Worm (Caenorhabditis elegans) whole organism, L1 larva: ENCODE data around the gene Y73B6BL.14.

Source experiments
- C16A3.4 ChIP-seq: fragments of 150-350 bp; optimal IDR thresholded peaks from 2 replicates; lab custom pipeline; 2014; ENCODE audit warnings: missing biosample characterization, missing genetic modification characterization
- C34B4.2 ChIP-seq: sonication (generic microtip); optimal IDR thresholded peaks from 2 replicates; lab custom pipeline; 2017; ENCODE audit warnings: mild to moderate bottlenecking, missing genetic modification characterization, missing compliant biosample characterization
- F16B12.6 ChIP-seq: fragments of 150-350 bp; optimal IDR thresholded peaks from 2 replicates; lab custom pipeline; 2014; ENCODE audit warnings: missing biosample characterization, missing genetic modification characterization
- Y116A8C.19 ChIP-seq: sonication (generic microtip); optimal IDR thresholded peaks from 2 replicates; lab custom pipeline; 2016; ENCODE audit warnings: missing compliant biosample characterization, missing genetic modification characterization, borderline replicate concordance
- alr-1 ChIP-seq: fragments of 200-800 bp; sonication (Bioruptor generic); optimal IDR thresholded peaks from 2 replicates; lab custom pipeline; 2018; ENCODE audit warnings: borderline replicate concordance, mild to moderate bottlenecking, missing genetic modification characterization, missing compliant biosample characterization
- aly-2 ChIP-seq: fragments of 150-350 bp; optimal IDR thresholded peaks from 2 replicates; lab custom pipeline; 2014; ENCODE audit warnings: missing biosample characterization, missing genetic modification characterization
- ama-1 ChIP-seq: fragments of 150-350 bp; optimal IDR thresholded peaks from 2 replicates; lab custom pipeline; 2014
- blmp-1 ChIP-seq: fragments of 150-350 bp; optimal IDR thresholded peaks from 2 replicates; lab custom pipeline; 2014; ENCODE audit warnings: missing biosample characterization, missing genetic modification characterization
- ceh-8 ChIP-seq: fragments of 200-800 bp; sonication (Bioruptor generic); optimal IDR thresholded peaks from 2 replicates; lab custom pipeline; 2018; ENCODE audit warnings: mild to moderate bottlenecking, missing genetic modification characterization, moderate library complexity, missing compliant biosample characterization
- ces-1 ChIP-seq: fragments of 150-350 bp; optimal IDR thresholded peaks from 2 replicates; lab custom pipeline; 2014; ENCODE audit warnings: missing biosample characterization, missing genetic modification reagents, missing genetic modification characterization
- dpl-1 ChIP-seq, 3 experiments: fragments of 150-350 bp in 2 of 3; sonication (generic microtip) in 1 of 3; optimal IDR thresholded peaks; 2 replicates each; lab custom pipeline; 2014 to 2017; ENCODE audit warnings: missing biosample characterization in 3 of 3, missing genetic modification characterization in 3 of 3, missing genetic modification reagents in 3 of 3
- efl-1 ChIP-seq, 4 experiments: fragments of 150-350 bp; optimal IDR thresholded peaks in 3 of 4; peaks in 1 of 4; 1 replicate in 1 of 4; 2 replicates in 3 of 4; lab custom pipeline; 2014; ENCODE audit warnings: missing biosample characterization in 2 of 4, missing genetic modification characterization in 2 of 4, missing genetic modification reagents in 2 of 4
- egl-13 ChIP-seq: sonication (generic microtip); optimal IDR thresholded peaks from 2 replicates; lab custom pipeline; 2016; ENCODE audit warnings: missing genotype, missing genetic modification reagents, missing genetic modification characterization, missing compliant biosample characterization
- elt-2 ChIP-seq: sonication (generic microtip); optimal IDR thresholded peaks from 2 replicates; lab custom pipeline; 2016; ENCODE audit warnings: missing genetic modification characterization, mild to moderate bottlenecking, inconsistent platforms, missing compliant biosample characterization, missing genetic modification reagents
- hlh-17 ChIP-seq: fragments of 200-800 bp; sonication (Bioruptor generic); optimal IDR thresholded peaks from 2 replicates; lab custom pipeline; 2018; ENCODE audit warnings: missing genetic modification characterization, mild to moderate bottlenecking, missing compliant biosample characterization, moderate library complexity, borderline replicate concordance
- irx-1 ChIP-seq: sonication (generic microtip); optimal IDR thresholded peaks from 2 replicates; lab custom pipeline; 2016; ENCODE audit warnings: missing genetic modification characterization, missing compliant biosample characterization
- jun-1 ChIP-seq: fragments of 150-350 bp; optimal IDR thresholded peaks from 2 replicates; lab custom pipeline; 2014; ENCODE audit warnings: missing biosample characterization, missing genetic modification reagents, missing genetic modification characterization
- lin-13 ChIP-seq: fragments of 150-350 bp; optimal IDR thresholded peaks from 2 replicates; lab custom pipeline; 2014; ENCODE audit warnings: missing biosample characterization, missing genetic modification reagents, missing genetic modification characterization
- lin-14 ChIP-seq: fragments of 200-800 bp; sonication (Bioruptor generic); optimal IDR thresholded peaks from 2 replicates; lab custom pipeline; 2018; ENCODE audit warnings: mild to moderate bottlenecking, missing genetic modification characterization, moderate library complexity, missing compliant biosample characterization
- lin-35 ChIP-seq, 2 experiments: fragments of 150-350 bp; optimal IDR thresholded peaks; 2 replicates each; lab custom pipeline; 2014; ENCODE audit warnings: missing biosample characterization in 2 of 2, missing genetic modification characterization in 2 of 2, missing genetic modification reagents in 2 of 2
- lin-39 ChIP-seq: fragments of 150-350 bp; optimal IDR thresholded peaks from 2 replicates; lab custom pipeline; 2014; ENCODE audit warnings: missing biosample characterization, missing genetic modification reagents, missing genetic modification characterization
- lsy-2 ChIP-seq, 2 experiments: fragments of 150-350 bp; optimal IDR thresholded peaks; 2 replicates each; lab custom pipeline; 2014; ENCODE audit warnings: missing biosample characterization in 2 of 2, missing genetic modification characterization in 2 of 2
- mep-1 ChIP-seq: fragments of 150-350 bp; optimal IDR thresholded peaks from 2 replicates; lab custom pipeline; 2014; ENCODE audit warnings: missing biosample characterization, missing genetic modification characterization
- nhr-11 ChIP-seq: fragments of 150-350 bp; optimal IDR thresholded peaks from 2 replicates; lab custom pipeline; 2014; ENCODE audit warnings: missing biosample characterization, missing genetic modification characterization
- nhr-20 ChIP-seq: sonication (generic microtip); optimal IDR thresholded peaks from 2 replicates; lab custom pipeline; 2016; ENCODE audit warnings: mild to moderate bottlenecking, missing genetic modification characterization, missing compliant biosample characterization
- nhr-71 ChIP-seq: sonication (generic microtip); optimal IDR thresholded peaks from 2 replicates; lab custom pipeline; 2016; ENCODE audit warnings: mild to moderate bottlenecking, missing genetic modification characterization, moderate library complexity, missing compliant biosample characterization
- nhr-76 ChIP-seq: sonication (generic microtip); optimal IDR thresholded peaks from 2 replicates; lab custom pipeline; 2017; ENCODE audit warnings: missing biosample characterization, missing genetic modification characterization
- nhr-84 ChIP-seq: sonication (generic microtip); optimal IDR thresholded peaks from 2 replicates; lab custom pipeline; 2017; ENCODE audit warnings: missing biosample characterization, missing genetic modification characterization
- nhr-85 ChIP-seq: sonication (generic microtip); peaks from one replicate; lab custom pipeline; 2016; ENCODE audit warnings: missing genetic modification characterization, inconsistent platforms, missing compliant biosample characterization
- pag-3 ChIP-seq: sonication (generic microtip); optimal IDR thresholded peaks from 2 replicates; lab custom pipeline; 2017; ENCODE audit warnings: missing genetic modification characterization, mild to moderate bottlenecking, missing compliant biosample characterization, antibody characterized with exemption, borderline replicate concordance; ENCODE audit not compliant: insufficient read depth
- pqm-1 ChIP-seq: sonication (generic microtip); optimal IDR thresholded peaks from 3 replicates; lab custom pipeline; 2017; ENCODE audit warnings: missing biosample characterization, missing genetic modification characterization
- rnt-1 ChIP-seq: sonication (generic microtip); optimal IDR thresholded peaks from 2 replicates; lab custom pipeline; 2016; ENCODE audit warnings: mild to moderate bottlenecking, missing genetic modification characterization, moderate library complexity, missing compliant biosample characterization
- skn-1 ChIP-seq: fragments of 150-350 bp; optimal IDR thresholded peaks from 2 replicates; lab custom pipeline; 2014; ENCODE audit warnings: missing biosample characterization, missing genetic modification characterization
- sox-4 ChIP-seq: sonication (generic microtip); optimal IDR thresholded peaks from 2 replicates; lab custom pipeline; 2016; ENCODE audit warnings: missing genetic modification characterization, missing compliant biosample characterization
- tbx-2 ChIP-seq: sonication (generic microtip); optimal IDR thresholded peaks from 2 replicates; lab custom pipeline; 2016; ENCODE audit warnings: missing genetic modification characterization, missing compliant biosample characterization
- tlp-1 ChIP-seq: fragments of 150-350 bp; optimal IDR thresholded peaks from 2 replicates; lab custom pipeline; 2014; ENCODE audit warnings: missing biosample characterization, missing genetic modification characterization
- unc-130 ChIP-seq: fragments of 150-350 bp; optimal IDR thresholded peaks from 2 replicates; lab custom pipeline; 2017; ENCODE audit warnings: missing biosample characterization, missing genetic modification characterization, inconsistent platforms
- unc-30 ChIP-seq: sonication (generic microtip); optimal IDR thresholded peaks from 2 replicates; lab custom pipeline; 2017; ENCODE audit warnings: missing biosample characterization, missing genetic modification characterization
- unc-86 ChIP-seq: sonication (generic microtip); optimal IDR thresholded peaks from 2 replicates; lab custom pipeline; 2016; ENCODE audit warnings: missing genetic modification characterization, missing compliant biosample characterization
- vab-15 ChIP-seq: sonication (generic microtip); optimal IDR thresholded peaks from 2 replicates; lab custom pipeline; 2017; ENCODE audit warnings: missing genotype, mild to moderate bottlenecking, missing genetic modification characterization, missing compliant biosample characterization
- zag-1 ChIP-seq: fragments of 150-350 bp; optimal IDR thresholded peaks from 2 replicates; lab custom pipeline; 2014; ENCODE audit warnings: missing biosample characterization, missing genetic modification characterization
- zip-4 ChIP-seq: fragments of 200-800 bp; sonication (Bioruptor generic); optimal IDR thresholded peaks from 2 replicates; lab custom pipeline; 2018; ENCODE audit warnings: mild to moderate bottlenecking, missing genetic modification characterization, moderate library complexity, missing compliant biosample characterization

Gene Y73B6BL.14

DNA sequence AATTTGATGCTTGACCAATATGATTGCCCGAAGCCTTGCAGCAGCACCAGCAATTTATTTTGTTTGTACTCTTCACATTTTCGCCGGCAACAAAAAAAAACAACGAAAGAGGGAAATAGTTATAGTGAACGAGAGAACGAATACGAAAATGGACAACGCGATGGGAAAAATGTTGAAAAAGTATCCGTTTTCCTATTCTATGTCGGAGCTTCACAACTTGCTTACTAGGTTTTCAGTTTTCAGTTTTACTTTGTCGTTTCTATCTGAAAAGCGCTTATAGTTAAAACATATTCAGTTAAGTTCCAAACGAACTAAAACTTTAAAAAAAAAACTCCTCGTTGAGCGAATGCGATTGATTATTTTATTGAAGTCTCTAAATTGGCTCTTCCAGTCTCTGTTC is 14.6 kb downstream of the Y73B6BL.14 start:
- no peak for TF ChIP-seq efl-1 (optimal IDR thresholded peaks at IDR 0.05; lab: Kevin White, UChicago)
- no peak for TF ChIP-seq efl-1 (GFP tag; optimal IDR thresholded peaks at IDR 0.05 in 1 of 2; lab: Kevin White, UChicago)
- no peak for TF ChIP-seq blmp-1
- no peak for TF ChIP-seq irx-1 (tag; lab: Kevin White, UChicago)
- TF ChIP-seq C16A3.4 (tag; lab: Kevin White, UChicago) = no peak
- TF ChIP-seq, all 84 proteins: peak for 0

DNA sequence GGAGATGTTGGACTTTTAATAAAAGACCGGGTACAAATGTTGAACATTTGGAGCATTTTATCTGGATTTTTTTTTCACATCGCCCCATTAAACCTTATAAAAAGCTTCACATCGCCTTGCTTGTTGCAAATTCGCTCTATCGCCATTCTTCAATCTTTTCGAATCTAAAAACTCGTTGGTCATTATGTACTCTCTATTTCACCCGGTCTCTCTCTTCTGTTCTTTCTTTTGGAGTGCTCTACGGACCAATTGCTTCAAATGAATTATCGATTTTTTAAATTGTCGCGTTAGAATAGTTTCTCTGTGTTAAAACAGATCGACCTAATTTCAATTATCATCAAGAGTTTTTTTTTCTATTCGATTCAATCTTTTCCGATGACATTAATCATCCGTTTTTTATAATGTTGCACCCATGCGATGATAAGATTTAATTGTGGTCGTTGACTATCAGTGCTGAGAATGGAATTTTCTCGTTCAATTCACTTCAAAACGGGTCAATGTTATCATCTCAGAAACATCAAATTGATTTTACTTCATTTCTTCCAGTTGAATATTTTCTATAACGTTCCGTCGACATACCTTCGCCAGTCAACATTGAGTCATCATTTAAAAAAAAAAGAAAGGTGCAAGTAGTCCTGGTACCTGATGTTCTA is 15.3 kb downstream of the Y73B6BL.14 start:
- TF ChIP-seq lin-14 (GFP tag; lab: Kevin White, UChicago) (peak; percentile 44), hlh-17 (no peak), tlp-1 (no peak), nhr-84 (no peak), mep-1 (no peak), blmp-1 (peak; percentile 21), lin-35 (GFP tag; optimal IDR thresholded peaks at IDR 0.05; lab: Kevin White, UChicago) (peak; percentile 12 to 32), efl-1 (optimal IDR thresholded peaks at IDR 0.05; lab: Kevin White, UChicago) (peak; percentile 9 to 26), efl-1 (GFP tag; optimal IDR thresholded peaks at IDR 0.05 in 1 of 2; lab: Kevin White, UChicago) (peak; percentile 29 to 92), rnt-1 (tag; lab: Kevin White, UChicago) (no peak), pag-3 (tag; lab: Kevin White, UChicago) (no peak), lsy-2 (tag; optimal IDR thresholded peaks at IDR 0.05; lab: Kevin White, UChicago) (peak in 1 of 2 experiments; percentile 65), ces-1 (GFP tag; lab: Kevin White, UChicago) (no peak), dpl-1 (GFP tag; optimal IDR thresholded peaks at IDR 0.05; lab: Kevin White, UChicago) (peak in 1 of 3 experiments; percentile 43), nhr-11 (tag; lab: Kevin White, UChicago) (no peak), nhr-76 (no peak), elt-2 (peak; percentile 5)

DNA sequence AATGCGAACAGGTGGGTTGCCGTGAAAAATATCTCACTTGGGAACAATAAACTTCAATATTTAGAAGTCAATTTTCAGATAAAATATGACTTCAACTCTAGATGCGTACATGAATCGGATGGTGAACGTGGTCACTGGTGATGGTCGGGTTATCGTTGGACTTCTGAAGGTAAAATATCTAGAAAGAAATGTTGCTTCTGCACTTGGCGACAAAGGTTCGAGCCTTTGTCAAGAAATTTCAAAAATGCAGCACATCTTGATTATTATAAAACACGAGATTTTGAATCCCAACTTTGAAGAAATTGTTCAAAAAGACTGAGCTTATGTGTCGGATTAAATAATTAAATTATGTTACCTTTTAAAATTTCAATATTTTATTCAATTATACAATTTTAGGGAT is 16.3 kb downstream of the Y73B6BL.14 start, which contains the start of gene lsm-8:
Gene lsm-8 (plus strand): TSS at position 79 of the 400 bp plus-strand sequence.
- TF ChIP-seq nhr-85 (tag; lab: Kevin White, UChicago) (peak; percentile 51), vab-15 (no peak), lin-39 (tag; lab: Kevin White, UChicago) (no peak), efl-1 (optimal IDR thresholded peaks at IDR 0.05; lab: Kevin White, UChicago) (no peak), efl-1 (GFP tag; optimal IDR thresholded peaks at IDR 0.05 in 1 of 2; lab: Kevin White, UChicago) (peak in 1 of 2 experiments; percentile 54)

ce11 chrIV:6325772-6326171 is 17.0 kb downstream of the Y73B6BL.14 start:
- TF ChIP-seq tbx-2 = no peak
- TF ChIP-seq ceh-8 (GFP tag; lab: Kevin White, UChicago) = no peak
- no peak for TF ChIP-seq zip-4 (GFP tag; lab: Kevin White, UChicago)
- TF ChIP-seq nhr-84 = no peak
- no peak for TF ChIP-seq nhr-20 (tag; lab: Kevin White, UChicago)
- no peak for TF ChIP-seq F16B12.6 (tag; lab: Kevin White, UChicago)

DNA sequence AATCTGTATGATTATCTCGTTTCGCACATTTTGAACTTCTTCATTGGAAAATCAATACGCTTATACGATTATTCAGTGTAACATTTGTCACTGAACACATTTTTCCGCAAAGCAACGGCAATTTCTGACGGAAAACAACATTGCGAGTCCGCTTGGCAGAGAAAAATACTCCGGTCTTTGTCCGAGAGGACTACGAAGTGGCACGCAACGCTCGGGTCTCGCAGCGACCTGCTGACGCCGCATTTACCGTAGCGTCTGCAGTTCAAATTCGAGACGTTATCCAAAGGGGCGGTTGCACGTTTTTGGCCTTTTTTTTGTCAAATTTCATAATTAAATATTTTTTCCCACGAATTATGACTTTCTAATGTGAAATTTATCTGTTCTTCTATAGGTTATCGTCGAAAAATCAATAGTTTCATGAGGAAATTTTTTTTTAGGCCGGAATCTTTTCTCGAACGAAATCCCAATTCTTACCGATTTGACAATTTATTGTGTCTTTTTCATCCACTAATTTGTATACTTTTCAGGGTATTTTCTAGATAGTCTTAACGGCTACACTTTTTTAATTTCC is 19.0 kb downstream of the Y73B6BL.14 start, which contains the start of gene sqd-1:
Gene sqd-1 (plus strand): TSS at position 521 of the 571 bp plus-strand sequence.
- TF ChIP-seq egl-13 (peak; percentile 96), nhr-84 (no peak), unc-30 (tag; lab: Kevin White, UChicago) (no peak), unc-130 (tag; lab: Kevin White, UChicago) (peak; percentile 98), sox-4 (tag; lab: Kevin White, UChicago) (peak; percentile 92), lin-35 (GFP tag; optimal IDR thresholded peaks at IDR 0.05; lab: Kevin White, UChicago) (peak; percentile 89 to 94), C34B4.2 (tag; lab: Kevin White, UChicago) (peak; percentile 85), pqm-1 (no peak), jun-1 (peak; percentile 96), zag-1 (tag; lab: Kevin White, UChicago) (peak; percentile 8), alr-1 (tag; lab: Kevin White, UChicago) (no peak), nhr-11 (tag; lab: Kevin White, UChicago) (peak; percentile 74), lin-39 (tag; lab: Kevin White, UChicago) (peak; percentile 92), zip-4 (GFP tag; lab: Kevin White, UChicago) (peak; percentile 94), ama-1 (peak; percentile 85), aly-2 (peak; percentile 71), nhr-71 (tag; lab: Kevin White, UChicago) (peak; percentile 99), skn-1 (tag; lab: Kevin White, UChicago) (peak; percentile 95), lin-13 (GFP tag; lab: Kevin White, UChicago) (peak; percentile 95), blmp-1 (peak; percentile 77), Y116A8C.19 (tag; lab: Kevin White, UChicago) (peak; percentile 8), unc-86 (tag; lab: Kevin White, UChicago) (peak; percentile 97)
